Fruit fly (Drosophila melanogaster): ENCODE data around the gene Pus1.

Gene Pus1

DNA sequence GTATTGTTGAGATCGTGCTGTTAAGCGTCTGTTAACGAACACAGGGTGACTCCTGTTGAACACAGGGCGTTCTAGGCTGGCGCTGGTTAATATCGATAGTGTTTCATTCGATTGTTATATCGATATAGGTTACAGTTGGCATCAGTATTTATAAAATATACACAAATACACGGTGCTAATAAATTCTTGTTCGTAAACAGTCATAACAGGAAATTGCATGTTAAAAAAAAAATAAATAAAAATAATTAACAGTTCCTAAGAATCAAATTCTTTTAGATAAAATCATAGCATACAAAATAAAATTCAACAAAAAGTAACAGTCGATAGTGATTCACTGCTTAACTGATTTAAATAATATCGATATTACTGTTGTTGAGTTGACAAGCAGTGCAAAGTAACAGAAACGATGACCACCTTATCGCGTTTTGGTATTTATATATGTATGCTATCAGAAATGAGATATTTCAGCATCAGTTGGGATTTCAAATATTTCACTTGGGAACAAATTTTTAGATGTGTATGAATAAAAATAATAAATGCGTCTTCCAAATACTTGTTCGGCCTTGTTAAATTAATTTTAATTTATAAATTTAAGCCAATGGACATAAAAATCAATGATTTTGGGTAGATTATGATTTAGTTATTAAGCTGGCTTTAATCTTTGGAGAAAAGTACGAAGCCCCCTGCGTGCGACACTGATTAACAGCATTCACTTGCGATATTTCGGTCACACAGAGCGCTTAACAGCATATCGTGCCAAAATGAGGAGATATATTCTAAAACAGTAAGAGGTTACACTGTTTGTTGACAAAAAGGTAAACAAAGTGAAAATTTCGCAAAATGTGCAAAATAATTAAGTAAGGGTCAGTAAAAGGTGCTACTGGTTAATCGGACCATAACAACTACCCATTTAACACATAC, 42.5 kb upstream of the Pus1 start, which contains the start of the genes Pi3K92E and Lrrk (continued):
- TF ChIP-seq vvl (GFP tag; IDR thresholded peaks at IDR 0.05), result no peak; the same call in 1 of the 2 replicates
- peak; percentile 83 for TF ChIP-seq nerfin-2 (GFP tag; IDR thresholded peaks at IDR 0.05; ENCODE audit: partially characterized antibody)
- no peak for TF ChIP-seq MTF-1 (GFP tag; optimal IDR thresholded peaks at IDR 0.05; ENCODE audit: borderline replicate concordance)
- no peak for TF ChIP-seq Eip74EF (GFP tag; optimal IDR thresholded peaks at IDR 0.05)
- no peak for TF ChIP-seq sug (tag; optimal IDR thresholded peaks at IDR 0.05)
- no peak for TF ChIP-seq hth (optimal IDR thresholded peaks at IDR 0.05)
- peak; percentile 54; the same call in 2 of the 3 replicates for TF ChIP-seq row (GFP tag; IDR thresholded peaks at IDR 0.05)
- peak; percentile 1 for TF ChIP-seq pfk (GFP tag; optimal IDR thresholded peaks at IDR 0.05)
- no peak for TF ChIP-seq kah (GFP tag; optimal IDR thresholded peaks at IDR 0.05)
- no peak for TF ChIP-seq shn (GFP tag; optimal IDR thresholded peaks at IDR 0.05)
- no peak for TF ChIP-seq CG7372 (GFP tag; IDR thresholded peaks at IDR 0.05)
- 0 out of 2 replicates have a peak, but pooled peaks have one; percentile 14 for TF ChIP-seq H2.0 (GFP tag; IDR thresholded peaks at IDR 0.05)
- peak; percentile 14 for TF ChIP-seq CG15514 (GFP tag; optimal IDR thresholded peaks at IDR 0.05)
- no peak for TF ChIP-seq CG8944 (GFP tag; optimal IDR thresholded peaks at IDR 0.05)
- no peak for TF ChIP-seq CG6272 (GFP tag; IDR thresholded peaks at IDR 0.05)
- peak; percentile 21 for TF ChIP-seq CG33213 (GFP tag; optimal IDR thresholded peaks at IDR 0.05)
- TF ChIP-seq Lhr (GFP tag; optimal IDR thresholded peaks at IDR 0.05), result no peak
- no peak for TF ChIP-seq CG16863 (GFP tag; optimal IDR thresholded peaks at IDR 0.05)
- no peak for TF ChIP-seq ash1 (GFP tag; optimal IDR thresholded peaks at IDR 0.05)
- no peak for TF ChIP-seq croc (GFP tag; conservative IDR thresholded peaks at IDR 0.05)
- no peak for TF ChIP-seq Antp (GFP tag; optimal IDR thresholded peaks at IDR 0.05)
- TF ChIP-seq CG3407 (GFP tag; optimal IDR thresholded peaks at IDR 0.05), result no peak
- peak; percentile 38 for TF ChIP-seq wek (GFP tag; optimal IDR thresholded peaks at IDR 0.05)
- TF ChIP-seq D (optimal IDR thresholded peaks at IDR 0.05), result no peak
- TF ChIP-seq D (GFP tag; optimal IDR thresholded peaks at IDR 0.05), result no peak
- no peak for TF ChIP-seq dpn (GFP tag; optimal IDR thresholded peaks at IDR 0.05)
- TF ChIP-seq CG13287 (GFP tag; IDR thresholded peaks at IDR 0.05; ENCODE audit: partially characterized antibody), result peak; percentile 79
- TF ChIP-seq CG11560 (tag; IDR thresholded peaks at IDR 0.05), result peak; percentile 88
- TF ChIP-seq knrl (GFP tag; IDR thresholded peaks at IDR 0.05; ENCODE audit: partially characterized antibody), result peak; percentile 89
- TF ChIP-seq pb (GFP tag; optimal IDR thresholded peaks at IDR 0.05), result no peak
- TF ChIP-seq CG15696 (tag; optimal IDR thresholded peaks at IDR 0.05), result peak; percentile 25
- no peak for TF ChIP-seq Oli (tag; optimal IDR thresholded peaks at IDR 0.05)
- TF ChIP-seq lilli (GFP tag; optimal IDR thresholded peaks at IDR 0.05), result no peak
- peak; percentile 15 for TF ChIP-seq trem (tag; optimal IDR thresholded peaks at IDR 0.05)
- no peak for TF ChIP-seq cas (GFP tag; IDR thresholded peaks at IDR 0.05)
- TF ChIP-seq CG14050 (GFP tag; IDR thresholded peaks at IDR 0.05), result no peak
- TF ChIP-seq CoRest (tag; optimal IDR thresholded peaks at IDR 0.05), result peak; percentile 62
- no peak for TF ChIP-seq ems (GFP tag; optimal IDR thresholded peaks at IDR 0.05)
- TF ChIP-seq gem (tag; optimal IDR thresholded peaks at IDR 0.05), result no peak
- TF ChIP-seq exex (tag; optimal IDR thresholded peaks at IDR 0.05), result no peak
- TF ChIP-seq CG18011 (GFP tag; optimal IDR thresholded peaks at IDR 0.05), result no peak
- TF ChIP-seq HLHmδ (GFP tag; optimal IDR thresholded peaks at IDR 0.05), result peak; percentile 58
- TF ChIP-seq org-1 (GFP tag; optimal IDR thresholded peaks at IDR 0.05), result no peak
- TF ChIP-seq CG12391 (tag; optimal IDR thresholded peaks at IDR 0.05), result no peak
- TF ChIP-seq Dll (GFP tag; IDR thresholded peaks at IDR 0.05; ENCODE audit: partially characterized antibody), result peak; percentile 93
- no peak for TF ChIP-seq TFAM (GFP tag; optimal IDR thresholded peaks at IDR 0.05)
- no peak for TF ChIP-seq fu2 (GFP tag; optimal IDR thresholded peaks at IDR 0.05)
- no peak for TF ChIP-seq prd (optimal IDR thresholded peaks at IDR 0.05)
- TF ChIP-seq prd (GFP tag; IDR thresholded peaks at IDR 0.05), result peak; percentile 35; the same call in 1 of the 3 replicates

All from whole organism, embryonic.